Worm (Caenorhabditis elegans): ENCODE results near the gene dyrb-1.

dyrb-1 gene

DNA sequence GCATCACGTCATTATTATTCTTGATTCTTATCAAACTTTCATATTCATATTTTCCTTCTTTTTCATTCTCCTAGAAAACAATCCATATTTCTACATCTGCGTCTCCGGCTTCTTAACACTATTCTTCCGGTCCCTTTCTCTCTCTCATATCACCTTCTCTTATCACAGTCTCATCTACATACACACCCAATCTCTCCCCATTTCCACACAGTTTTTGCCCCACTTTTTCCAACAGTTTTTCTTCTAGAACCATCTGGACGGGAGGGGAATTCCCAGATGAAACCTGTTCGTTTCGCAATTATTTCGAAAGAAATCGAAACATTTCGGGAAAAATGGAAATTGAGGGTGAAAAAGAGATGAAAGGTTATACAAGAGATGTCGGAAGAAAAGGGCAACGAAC, 21.2 kb upstream of the dyrb-1 start (continued):
- TF ChIP-seq egl-13 (tag; optimal IDR thresholded peaks at IDR 0.05) (no peak), lin-14 (GFP tag; optimal IDR thresholded peaks at IDR 0.05) (peak; percentile 48), unc-30 (tag; optimal IDR thresholded peaks at IDR 0.05) (no peak), elt-3 (tag; optimal IDR thresholded peaks at IDR 0.05) (peak in 4 of 6 experiments; percentile 15 to 93 (median 91)), unc-98 (GFP tag; IDR thresholded peaks at IDR 0.05) (no peak), dsc-1 (tag; optimal IDR thresholded peaks at IDR 0.05) (no peak), fkh-10 (GFP tag; optimal IDR thresholded peaks at IDR 0.05) (no peak), skn-1 (tag; optimal IDR thresholded peaks at IDR 0.05) (peak; percentile 80), ama-1 (optimal IDR thresholded peaks at IDR 0.05) (no peak), sox-4 (tag; optimal IDR thresholded peaks at IDR 0.05) (no peak), ceh-8 (GFP tag; optimal IDR thresholded peaks at IDR 0.05) (no peak), ceh-82 (tag; optimal IDR thresholded peaks at IDR 0.05) (peak in 1 of 3 experiments; percentile 22), mep-1 (tag; optimal IDR thresholded peaks at IDR 0.05) (peak; percentile 68), nhr-237 (tag; optimal IDR thresholded peaks at IDR 0.05) (no peak), elt-2 (tag; optimal IDR thresholded peaks at IDR 0.05) (peak; percentile 79), ceh-90 (tag; optimal IDR thresholded peaks at IDR 0.05) (no peak), xbp-1 (tag; optimal IDR thresholded peaks at IDR 0.05) (no peak), snu-23 (GFP tag; optimal IDR thresholded peaks at IDR 0.05) (peak; percentile 19), nhr-19 (GFP tag; conservative IDR thresholded peaks at IDR 0.05) (no peak), fkh-8 (tag; optimal IDR thresholded peaks at IDR 0.05) (no peak), fos-1 (tag; optimal IDR thresholded peaks at IDR 0.05) (no peak), unc-62 (GFP tag; optimal IDR thresholded peaks at IDR 0.05) (no peak), F16B12.6 (tag; optimal IDR thresholded peaks at IDR 0.05) (no peak), Y116A8C.19 (tag; optimal IDR thresholded peaks at IDR 0.05; ENCODE audit: borderline replicate concordance) (no peak), efl-3 (GFP tag; optimal IDR thresholded peaks at IDR 0.05) (no peak), egl-27 (tag; optimal IDR thresholded peaks at IDR 0.05) (no peak), snpc-4 (tag; optimal IDR thresholded peaks at IDR 0.05) (no peak), grh-1 (GFP tag; IDR thresholded peaks at IDR 0.05) (peak; percentile 50), ceh-63 (GFP tag; optimal IDR thresholded peaks at IDR 0.05) (no peak), ets-5 (GFP tag; IDR thresholded peaks at IDR 0.05) (no peak), ztf-4 (tag; optimal IDR thresholded peaks at IDR 0.05) (no peak), irx-1 (tag; optimal IDR thresholded peaks at IDR 0.05) (no peak), nhr-76 (tag; optimal IDR thresholded peaks at IDR 0.05) (no peak), mab-9 (GFP tag; IDR thresholded peaks at IDR 0.05) (no peak), efl-1 (optimal IDR thresholded peaks at IDR 0.05) (peak in 1 of 2 experiments; percentile 25), efl-1 (GFP tag; optimal IDR thresholded peaks at IDR 0.05 in 1 of 2) (peak in 1 of 2 experiments; percentile 0), ceh-88 (GFP tag; IDR thresholded peaks at IDR 0.05) (no peak), unc-86 (tag; optimal IDR thresholded peaks at IDR 0.05) (no peak), swsn-7 (tag; optimal IDR thresholded peaks at IDR 0.05) (no peak), pax-3 (tag; optimal IDR thresholded peaks at IDR 0.05) (no peak)

DNA sequence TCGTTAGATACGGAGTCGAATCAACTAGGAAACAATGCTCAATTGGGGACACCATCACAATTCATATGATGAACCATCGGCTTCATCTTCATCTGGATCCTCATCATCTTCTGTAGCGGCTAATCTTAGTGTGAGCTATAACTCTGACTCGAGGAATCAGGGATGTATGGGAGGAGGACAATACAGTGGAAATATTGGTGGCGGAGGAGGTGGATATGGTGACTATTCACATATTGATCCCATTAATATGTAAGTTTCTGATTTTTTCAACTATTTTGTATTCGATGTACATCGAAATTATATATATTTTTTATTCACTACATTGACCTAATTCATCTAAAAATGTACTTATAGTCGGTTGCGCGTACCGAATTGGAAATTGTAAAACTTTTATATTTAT, 20.4 kb upstream of the dyrb-1 start:
- TF ChIP-seq efl-1 (optimal IDR thresholded peaks at IDR 0.05) (no peak), efl-1 (GFP tag; optimal IDR thresholded peaks at IDR 0.05 in 1 of 2) (peak in 1 of 2 experiments; percentile 20), C34B4.2 (tag; optimal IDR thresholded peaks at IDR 0.05) (no peak)

DNA sequence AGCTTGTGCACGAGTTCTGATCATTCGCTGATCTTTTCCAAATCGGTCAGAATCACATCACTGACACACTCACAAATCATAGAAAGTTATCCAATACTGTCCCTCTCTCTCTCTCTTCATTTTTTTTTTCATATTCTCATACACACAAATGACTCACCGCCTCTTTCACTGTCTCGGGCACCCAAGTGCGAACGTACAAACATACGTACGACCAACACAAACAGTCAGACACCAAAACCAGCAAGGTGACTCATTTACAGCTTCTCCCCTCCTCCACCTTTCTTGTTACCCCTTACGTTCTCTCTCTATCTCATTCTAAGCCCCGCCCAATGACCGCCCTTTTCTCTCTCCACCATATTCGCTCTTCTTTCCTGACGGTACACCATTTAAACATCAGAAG, 20.0 kb upstream of the dyrb-1 start:
- TF ChIP-seq elt-2 (tag; optimal IDR thresholded peaks at IDR 0.05) (no peak), nhr-90 (tag; optimal IDR thresholded peaks at IDR 0.05; ENCODE audit: poor library complexity) (no peak), aly-2 (tag; optimal IDR thresholded peaks at IDR 0.05) (no peak), nhr-84 (tag; optimal IDR thresholded peaks at IDR 0.05) (no peak)
